Worm (Caenorhabditis elegans): ENCODE measurements around the gene nhr-147.

Gene nhr-147

DNA sequence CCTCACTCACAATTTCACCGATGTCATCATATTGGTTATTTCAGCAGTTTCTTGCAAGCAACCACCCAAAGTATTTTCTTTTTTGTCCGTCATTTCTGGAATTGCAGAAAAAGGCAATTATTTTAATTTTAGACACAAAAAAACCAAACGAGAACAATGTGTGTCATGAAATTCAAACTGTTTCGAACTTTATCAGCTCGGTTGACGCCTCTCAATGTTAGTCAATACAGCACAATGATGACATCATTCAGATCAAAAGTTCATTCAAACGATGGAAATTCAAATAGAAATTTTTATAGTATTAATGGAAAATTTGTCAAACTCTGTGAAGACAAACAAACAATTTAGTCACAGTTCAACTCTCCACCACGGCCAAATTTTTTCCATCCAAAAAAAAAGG is 46.3 kb downstream of the nhr-147 start, which contains the start of gene fbxa-105:
TSS of gene fbxa-105 (minus strand) at position 97 of the 400 bp plus-strand sequence.
- TF ChIP-seq dve-1 (tag; optimal IDR thresholded peaks at IDR 0.05; ENCODE audit: insufficient read depth) (peak; percentile 24), lin-38 (GFP tag; IDR thresholded peaks at IDR 0.05) (no peak), hlh-11 (tag; optimal IDR thresholded peaks at IDR 0.05) (no peak), daf-16 (GFP tag; optimal IDR thresholded peaks at IDR 0.05) (no peak), daf-16 (tag; optimal IDR thresholded peaks at IDR 0.05) (peak; percentile 59), nhr-28 (tag; optimal IDR thresholded peaks at IDR 0.05) (peak; percentile 26), fos-1 (tag; optimal IDR thresholded peaks at IDR 0.05) (no peak), pqm-1 (tag; optimal IDR thresholded peaks at IDR 0.05) (peak; percentile 77)

DNA sequence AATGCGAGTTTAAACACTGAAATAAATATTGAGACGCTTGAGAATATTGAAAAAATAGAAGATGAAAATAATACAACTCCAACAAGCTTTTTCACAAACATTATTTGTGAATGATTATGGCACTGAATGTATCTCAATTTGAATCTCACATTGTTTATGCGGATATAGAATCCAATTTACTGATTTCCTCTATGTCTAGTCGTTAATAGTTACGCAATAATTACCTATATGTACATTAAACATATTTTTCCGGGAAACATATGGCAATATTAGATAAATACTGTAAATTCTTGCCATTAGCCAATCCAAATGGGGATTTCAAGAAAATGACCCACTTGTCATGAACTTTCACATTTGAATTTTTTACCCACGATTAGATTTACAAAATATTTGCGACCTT is 49.8 kb downstream of the nhr-147 start, which contains the start of gene srx-9:
TSS of gene srx-9 (minus strand) at position 101 of the 400 bp plus-strand sequence.
- TF ChIP-seq rbr-2 (tag; optimal IDR thresholded peaks at IDR 0.05) (no peak), ZK337.2 (GFP tag; IDR thresholded peaks at IDR 0.05) (no peak), tra-1 (GFP tag; IDR thresholded peaks at IDR 0.05) (no peak), unc-62 (GFP tag; optimal IDR thresholded peaks at IDR 0.05 in 1 of 2) (peak in 1 of 2 experiments; percentile 2), unc-62 (tag; optimal IDR thresholded peaks at IDR 0.05) (no peak), pha-4 (GFP tag; IDR thresholded peaks at IDR 0.05) (no peak), pha-4 (tag; optimal IDR thresholded peaks at IDR 0.05) (no peak), spr-1 (tag; optimal IDR thresholded peaks at IDR 0.05) (no peak)
